Fruit fly (Drosophila melanogaster): ENCODE measurements around the gene gzl.
A peak's percentile ranks its signal among the peaks of the same experiment; 100 is the strongest.

The gzl gene

dm6 chr3R:6409153-6409571 lies 26.4 kb downstream of the gzl start (continued):
- TF ChIP-seq CkIIα-i1 (GFP tag; IDR thresholded peaks at IDR 0.05) (no peak), Sin3A (optimal IDR thresholded peaks at IDR 0.05) (no peak), Atf3 (GFP tag; optimal IDR thresholded peaks at IDR 0.05) (no peak), Sry-β (GFP tag; optimal IDR thresholded peaks at IDR 0.05) (no peak), chm (GFP tag; IDR thresholded peaks at IDR 0.05) (peak; percentile 77; the same call in 1 of the 2 replicates), Lim3 (GFP tag; IDR thresholded peaks at IDR 0.05) (no peak), ems (GFP tag; optimal IDR thresholded peaks at IDR 0.05) (no peak), Mes4 (GFP tag; optimal IDR thresholded peaks at IDR 0.05) (no peak), gcm (GFP tag; optimal IDR thresholded peaks at IDR 0.05) (peak; percentile 63), HHEX (GFP tag; optimal IDR thresholded peaks at IDR 0.05) (no peak), croc (GFP tag; conservative IDR thresholded peaks at IDR 0.05) (no peak), oc (tag; optimal IDR thresholded peaks at IDR 0.05) (peak; percentile 48), unpg (GFP tag; optimal IDR thresholded peaks at IDR 0.05) (no peak), sim (GFP tag; IDR thresholded peaks at IDR 0.05) (no peak), Dip2 (GFP tag; IDR thresholded peaks at IDR 0.05) (no peak), CG6854 (GFP tag; optimal IDR thresholded peaks at IDR 0.05) (no peak), fd64A (GFP tag; optimal IDR thresholded peaks at IDR 0.05) (peak; percentile 4), CG6791 (GFP tag; IDR thresholded peaks at IDR 0.05; ENCODE audit: partially characterized antibody) (no peak), CG10209 (GFP tag; optimal IDR thresholded peaks at IDR 0.05) (no peak), fru (optimal IDR thresholded peaks at IDR 0.05) (no peak), TFAM (GFP tag; optimal IDR thresholded peaks at IDR 0.05) (no peak), Atf-2 (GFP tag; optimal IDR thresholded peaks at IDR 0.05) (no peak), lov (optimal IDR thresholded peaks at IDR 0.05) (no peak), lov (GFP tag; IDR thresholded peaks at IDR 0.05) (0 out of 3 replicates have a peak, but pooled peaks have one; percentile 59), Nf-YA (GFP tag; IDR thresholded peaks at IDR 0.05) (no peak), CG33213 (GFP tag; optimal IDR thresholded peaks at IDR 0.05) (no peak), luna (GFP tag; optimal IDR thresholded peaks at IDR 0.05) (no peak), stc (GFP tag; IDR thresholded peaks at IDR 0.05) (no peak), ssp (GFP tag; IDR thresholded peaks at IDR 0.05) (no peak), Aef1 (GFP tag; IDR thresholded peaks at IDR 0.05) (no peak), CG18476 (GFP tag; optimal IDR thresholded peaks at IDR 0.05) (no peak), ac (GFP tag; optimal IDR thresholded peaks at IDR 0.05) (no peak), kni (GFP tag; optimal IDR thresholded peaks at IDR 0.05) (peak; percentile 81), zen2 (GFP tag; IDR thresholded peaks at IDR 0.05; ENCODE audit: partially characterized antibody) (no peak), cad (GFP tag; optimal IDR thresholded peaks at IDR 0.05) (no peak), CG17912 (GFP tag; optimal IDR thresholded peaks at IDR 0.05) (no peak), CG11093 (GFP tag; IDR thresholded peaks at IDR 0.05) (no peak), CG2120 (GFP tag; optimal IDR thresholded peaks at IDR 0.05) (no peak), grn (GFP tag; optimal IDR thresholded peaks at IDR 0.05) (no peak), pnt (GFP tag; optimal IDR thresholded peaks at IDR 0.05) (no peak), hbn (GFP tag; IDR thresholded peaks at IDR 0.05; ENCODE audit: partially characterized antibody) (no peak), Hr51 (GFP tag; optimal IDR thresholded peaks at IDR 0.05) (no peak), repo (GFP tag; optimal IDR thresholded peaks at IDR 0.05) (no peak), CG13123 (GFP tag; optimal IDR thresholded peaks at IDR 0.05) (no peak), CG4730 (GFP tag; IDR thresholded peaks at IDR 0.05) (no peak), trh (GFP tag; optimal IDR thresholded peaks at IDR 0.05) (no peak), Mad (GFP tag; optimal IDR thresholded peaks at IDR 0.05) (no peak), Hey (tag; optimal IDR thresholded peaks at IDR 0.05) (no peak), crol (GFP tag; IDR thresholded peaks at IDR 0.05) (peak; percentile 63), CG8281 (tag; optimal IDR thresholded peaks at IDR 0.05) (no peak), CG10654 (GFP tag; optimal IDR thresholded peaks at IDR 0.05) (no peak), shn (GFP tag; optimal IDR thresholded peaks at IDR 0.05) (no peak), Eip74EF (GFP tag; optimal IDR thresholded peaks at IDR 0.05) (peak in 1 of 2 experiments; percentile 54)
